Fruit fly (Drosophila melanogaster): Measurements from ENCODE around the gene DCX-EMAP.
A peak's percentile ranks its signal among the peaks of the same experiment; 100 is the strongest.

Gene DCX-EMAP

DNA sequence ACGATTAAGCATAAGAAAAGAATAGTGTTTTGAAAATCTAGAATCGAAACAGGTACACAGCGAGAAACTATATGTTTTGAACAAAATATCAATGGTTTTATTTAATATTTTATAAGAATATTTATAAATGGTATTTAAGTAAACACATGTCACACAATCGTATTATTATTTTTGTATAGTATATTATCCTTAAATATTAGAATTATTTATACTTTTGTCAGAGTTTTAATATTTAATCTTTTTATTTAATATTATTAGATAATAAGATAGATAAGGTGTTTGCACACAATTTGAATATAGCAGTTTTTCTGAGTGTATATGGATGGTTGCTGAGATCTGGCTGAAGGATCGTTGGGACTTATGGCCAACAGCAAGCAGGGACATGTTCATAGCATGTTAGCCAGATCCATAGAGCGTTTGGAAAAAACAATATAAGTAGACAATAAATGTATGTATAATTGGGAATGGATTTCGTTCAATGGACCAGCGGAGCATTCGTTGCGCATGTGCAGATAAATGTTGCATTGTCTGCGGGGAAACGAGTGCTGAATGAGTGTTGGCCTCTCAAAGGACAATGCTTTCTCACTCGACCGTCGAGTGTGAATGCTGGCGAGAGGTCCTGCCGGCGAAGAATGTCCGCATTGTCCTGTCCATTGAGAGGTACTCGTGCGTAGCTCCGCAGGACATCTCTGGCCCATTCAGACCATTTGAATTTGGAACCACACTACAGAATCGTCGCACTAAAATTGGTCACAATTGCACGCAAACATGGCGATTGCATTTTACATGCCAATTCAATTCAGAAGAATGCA, 49.5 kb downstream of the DCX-EMAP start (continued):
- TF ChIP-seq pnt (GFP tag; optimal IDR thresholded peaks at IDR 0.05) (no peak), peb (GFP tag; IDR thresholded peaks at IDR 0.05) (no peak), CG12942 (GFP tag; optimal IDR thresholded peaks at IDR 0.05) (no peak), CG14710 (tag; optimal IDR thresholded peaks at IDR 0.05) (peak; percentile 19), nau (GFP tag; optimal IDR thresholded peaks at IDR 0.05) (no peak), otp (GFP tag; IDR thresholded peaks at IDR 0.05) (no peak), ash1 (GFP tag; optimal IDR thresholded peaks at IDR 0.05) (no peak), gem (tag; optimal IDR thresholded peaks at IDR 0.05) (peak; percentile 27), CG6683 (GFP tag; optimal IDR thresholded peaks at IDR 0.05) (no peak), CG13424 (tag; optimal IDR thresholded peaks at IDR 0.05) (no peak), hbn (GFP tag; IDR thresholded peaks at IDR 0.05; ENCODE audit: partially characterized antibody) (no peak), CG2712 (tag; optimal IDR thresholded peaks at IDR 0.05) (peak; percentile 53), Optix (GFP tag; IDR thresholded peaks at IDR 0.05) (no peak), fd102C (GFP tag; optimal IDR thresholded peaks at IDR 0.05) (peak; percentile 37), Usf (GFP tag; optimal IDR thresholded peaks at IDR 0.05) (no peak), CG6791 (GFP tag; IDR thresholded peaks at IDR 0.05; ENCODE audit: partially characterized antibody) (no peak), sd (tag; optimal IDR thresholded peaks at IDR 0.05) (no peak), inv (GFP tag; IDR thresholded peaks at IDR 0.05; ENCODE audit: partially characterized antibody) (no peak), lola (GFP tag; optimal IDR thresholded peaks at IDR 0.05) (peak in 1 of 3 experiments; percentile 51), CG12391 (tag; optimal IDR thresholded peaks at IDR 0.05) (peak; percentile 20)

- peak; percentile 46 for TF ChIP-seq org-1 (GFP tag; optimal IDR thresholded peaks at IDR 0.05)
- TF ChIP-seq CG32532 (GFP tag; IDR thresholded peaks at IDR 0.05) = no peak
- no peak for TF ChIP-seq ro (GFP tag; IDR thresholded peaks at IDR 0.05)
- TF ChIP-seq Vsx1 (GFP tag; optimal IDR thresholded peaks at IDR 0.05) = peak; percentile 54
- no peak for TF ChIP-seq CG42726 (GFP tag; IDR thresholded peaks at IDR 0.05; ENCODE audit: partially characterized antibody)
- TF ChIP-seq tll (GFP tag; optimal IDR thresholded peaks at IDR 0.05) = peak in 1 of 2 experiments; percentile 98
- peak; percentile 54 for TF ChIP-seq CG1603 (tag; optimal IDR thresholded peaks at IDR 0.05)
- TF ChIP-seq CG17829 (tag; optimal IDR thresholded peaks at IDR 0.05) = peak; percentile 42
- no peak for TF ChIP-seq CG10959 (GFP tag; IDR thresholded peaks at IDR 0.05)
- TF ChIP-seq sob (GFP tag; IDR thresholded peaks at IDR 0.05) = no peak
- no peak for TF ChIP-seq CG10654 (GFP tag; optimal IDR thresholded peaks at IDR 0.05)
- TF ChIP-seq CG13894 (tag; optimal IDR thresholded peaks at IDR 0.05) = no peak
- no peak for TF ChIP-seq ase (GFP tag; IDR thresholded peaks at IDR 0.05)
- no peak for TF ChIP-seq dysf (GFP tag; IDR thresholded peaks at IDR 0.05)
- no peak for TF ChIP-seq exex (tag; optimal IDR thresholded peaks at IDR 0.05)
- TF ChIP-seq CkIIα-i1 (GFP tag; IDR thresholded peaks at IDR 0.05) = no peak
- no peak for TF ChIP-seq Ravus (GFP tag; IDR thresholded peaks at IDR 0.05)
- peak; percentile 42; the same call in 1 of the 2 replicates for TF ChIP-seq CG17328 (GFP tag; IDR thresholded peaks at IDR 0.05)
- no peak for TF ChIP-seq Hr78 (GFP tag; optimal IDR thresholded peaks at IDR 0.05)
- TF ChIP-seq CG4707 (GFP tag; optimal IDR thresholded peaks at IDR 0.05) = no peak
- TF ChIP-seq CG4854 (GFP tag; optimal IDR thresholded peaks at IDR 0.05) = peak; percentile 14
- TF ChIP-seq bowl (GFP tag; IDR thresholded peaks at IDR 0.05) = no peak
- TF ChIP-seq nau (GFP tag; optimal IDR thresholded peaks at IDR 0.05) = no peak
- no peak for TF ChIP-seq esg (GFP tag; conservative IDR thresholded peaks at IDR 0.05)
- TF ChIP-seq CG12769 (tag; optimal IDR thresholded peaks at IDR 0.05) = no peak
- TF ChIP-seq HLH3B (GFP tag; IDR thresholded peaks at IDR 0.05) = no peak
- no peak for TF ChIP-seq CG11247 (GFP tag; IDR thresholded peaks at IDR 0.05)
- peak; percentile 33 for TF ChIP-seq twi (tag; optimal IDR thresholded peaks at IDR 0.05)
Measured at dm6 chr3L:14956288-14957032, 52.9 kb downstream of the DCX-EMAP start.
